Fruit fly (Drosophila melanogaster) Kc167 (cell line): Measurements from ENCODE around the gene moi.

Experiments
- Myc ChIP-seq: fragments of >200 bp; optimal IDR thresholded peaks from 2 replicates; lab custom pipeline; 2017; ENCODE audit warnings: missing external identifiers
- h ChIP-seq: fragments of >200 bp; optimal IDR thresholded peaks from 3 replicates; lab custom pipeline; 2018; ENCODE audit warnings: missing external identifiers

dm6 chr3R:18245044-18245596, 10.2 kb upstream of the moi start:
- TF ChIP-seq h (lab: Kevin White, UChicago) (no peak), Myc (lab: Kevin White, UChicago) (no peak)
